Fruit fly (Drosophila melanogaster): ENCODE data around the gene sd.

DNA sequence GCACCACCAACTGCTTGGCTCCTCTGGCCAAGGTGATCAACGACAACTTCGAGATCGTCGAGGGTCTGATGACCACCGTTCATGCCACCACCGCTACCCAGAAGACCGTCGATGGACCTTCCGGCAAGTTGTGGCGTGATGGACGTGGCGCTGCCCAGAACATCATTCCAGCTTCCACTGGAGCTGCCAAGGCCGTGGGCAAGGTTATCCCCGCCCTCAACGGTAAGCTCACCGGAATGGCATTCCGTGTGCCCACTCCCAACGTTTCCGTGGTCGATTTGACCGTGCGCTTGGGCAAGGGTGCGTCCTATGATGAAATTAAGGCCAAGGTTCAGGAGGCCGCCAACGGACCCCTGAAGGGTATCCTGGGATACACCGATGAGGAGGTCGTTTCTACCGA is 64.6 kb downstream of the sd start:
- TF ChIP-seq Optix (GFP tag; IDR thresholded peaks at IDR 0.05) (no peak), CG16813 (GFP tag; IDR thresholded peaks at IDR 0.05; ENCODE audit: partially characterized antibody) (no peak), CG17612 (GFP tag; IDR thresholded peaks at IDR 0.05) (no peak), CG9437 (GFP tag; optimal IDR thresholded peaks at IDR 0.05) (no peak), Max (GFP tag; optimal IDR thresholded peaks at IDR 0.05) (no peak), al (GFP tag; IDR thresholded peaks at IDR 0.05) (no peak)
